Fruit fly (Drosophila melanogaster): ENCODE data around the gene Scsalpha1.
A peak's percentile ranks its signal among the peaks of the same experiment; 100 is the strongest.

Scsalpha1 gene

DNA sequence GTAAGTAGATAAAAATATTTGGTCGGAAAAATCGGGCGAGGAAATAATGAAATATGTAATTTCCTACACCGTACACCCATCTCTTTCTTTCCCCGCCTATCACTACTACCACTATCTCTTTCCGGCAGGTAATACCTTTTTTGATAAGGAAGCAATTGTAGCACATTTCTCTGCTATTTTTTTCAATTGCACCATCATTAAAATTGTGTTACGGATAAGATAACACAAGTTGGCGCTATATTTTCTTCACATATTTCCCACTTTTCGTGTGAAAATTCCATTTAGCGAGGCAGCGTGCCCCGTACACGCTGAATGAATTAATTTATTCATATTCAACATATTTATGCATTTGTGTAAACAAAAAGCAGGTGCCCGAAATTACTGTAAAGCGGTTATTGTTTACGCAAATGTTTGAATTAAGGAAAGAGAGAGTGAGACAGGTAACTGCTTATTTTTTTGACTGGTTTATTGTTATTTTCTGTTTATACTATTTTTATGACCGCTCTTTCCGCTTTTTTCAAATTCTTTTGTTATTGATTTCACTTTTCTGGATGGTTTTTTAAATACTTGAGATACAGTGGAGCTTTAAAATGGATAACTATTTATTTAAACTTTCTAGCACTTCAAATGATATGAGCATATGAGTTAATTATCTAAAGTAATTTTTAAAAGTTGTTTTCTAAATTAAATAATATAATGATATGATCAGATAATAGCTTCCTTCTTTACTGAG is 27.5 kb upstream of the Scsalpha1 start (continued):
- TF ChIP-seq dmrt99B (tag; optimal IDR thresholded peaks at IDR 0.05) (peak; percentile 66), sisA (GFP tag; IDR thresholded peaks at IDR 0.05) (peak; percentile 65; the same call in 1 of the 2 replicates), CG6765 (GFP tag; optimal IDR thresholded peaks at IDR 0.05) (no peak), CG30403 (GFP tag; optimal IDR thresholded peaks at IDR 0.05) (peak; percentile 53), CG14014 (GFP tag; IDR thresholded peaks at IDR 0.05) (peak; percentile 53; the same call in 1 of the 2 replicates), CG11695 (GFP tag; IDR thresholded peaks at IDR 0.05) (peak; percentile 52; the same call in 2 of the 3 replicates), CHES-1-like (GFP tag; optimal IDR thresholded peaks at IDR 0.05) (no peak), fd96Cb (tag; optimal IDR thresholded peaks at IDR 0.05) (peak; percentile 4), gsb-n (tag; optimal IDR thresholded peaks at IDR 0.05) (peak; percentile 63), usp (GFP tag; optimal IDR thresholded peaks at IDR 0.05) (no peak), repo (GFP tag; optimal IDR thresholded peaks at IDR 0.05) (no peak), ranshi (GFP tag; IDR thresholded peaks at IDR 0.05) (peak; percentile 46; the same call in 1 of the 2 replicates), run (tag; optimal IDR thresholded peaks at IDR 0.05) (no peak), CG12659 (GFP tag; optimal IDR thresholded peaks at IDR 0.05) (peak; percentile 43), esg (GFP tag; conservative IDR thresholded peaks at IDR 0.05) (peak; percentile 65), ttk (GFP tag; IDR thresholded peaks at IDR 0.05) (peak; percentile 54), GATAe (GFP tag; conservative IDR thresholded peaks at IDR 0.05) (peak; percentile 65), CG12104 (GFP tag; optimal IDR thresholded peaks at IDR 0.05) (peak; percentile 26), bcd (GFP tag; optimal IDR thresholded peaks at IDR 0.05) (no peak), lola (GFP tag; optimal IDR thresholded peaks at IDR 0.05) (peak in 1 of 3 experiments; percentile 31), Sox100B (GFP tag; optimal IDR thresholded peaks at IDR 0.05) (peak; percentile 39), croc (GFP tag; conservative IDR thresholded peaks at IDR 0.05) (no peak; the same call in 2 of the 3 replicates), Atf6 (GFP tag; IDR thresholded peaks at IDR 0.05) (peak; percentile 49), Sox102F (GFP tag; optimal IDR thresholded peaks at IDR 0.05) (peak; percentile 84), Nf-YA (GFP tag; IDR thresholded peaks at IDR 0.05) (peak; percentile 50; the same call in 1 of the 2 replicates), Xbp1 (GFP tag; optimal IDR thresholded peaks at IDR 0.05) (peak; percentile 51), CG5953 (GFP tag; IDR thresholded peaks at IDR 0.05) (0 out of 2 replicates have a peak, but pooled peaks have one; percentile 5), B-H2 (GFP tag; optimal IDR thresholded peaks at IDR 0.05) (no peak), CG3407 (GFP tag; optimal IDR thresholded peaks at IDR 0.05) (peak; percentile 19), CG17359 (tag; optimal IDR thresholded peaks at IDR 0.05) (peak; percentile 59), B-H1 (GFP tag; IDR thresholded peaks at IDR 0.05) (no peak), cg (GFP tag; optimal IDR thresholded peaks at IDR 0.05) (no peak), CG10209 (GFP tag; optimal IDR thresholded peaks at IDR 0.05) (peak; percentile 38), ken (GFP tag; IDR thresholded peaks at IDR 0.05) (no peak; the same call in 2 of the 3 replicates), CG15269 (tag; optimal IDR thresholded peaks at IDR 0.05) (peak; percentile 61), lab (GFP tag; optimal IDR thresholded peaks at IDR 0.05) (peak; percentile 13), Xrp1 (GFP tag; IDR thresholded peaks at IDR 0.05) (peak; percentile 72), Hmr (GFP tag; optimal IDR thresholded peaks at IDR 0.05) (peak; percentile 16), bigmax (GFP tag; optimal IDR thresholded peaks at IDR 0.05) (no peak), D19A (tag; optimal IDR thresholded peaks at IDR 0.05) (peak; percentile 48), stc (GFP tag; IDR thresholded peaks at IDR 0.05) (peak; percentile 64; the same call in 1 of the 2 replicates), CG8944 (GFP tag; optimal IDR thresholded peaks at IDR 0.05) (no peak), MBD-R2 (GFP tag; IDR thresholded peaks at IDR 0.05) (peak; percentile 21; the same call in 1 of the 2 replicates), NK7.1 (GFP tag; optimal IDR thresholded peaks at IDR 0.05) (no peak), Hr51 (GFP tag; optimal IDR thresholded peaks at IDR 0.05) (peak in 1 of 2 experiments; percentile 73), Ssrp (tag; optimal IDR thresholded peaks at IDR 0.05) (peak; percentile 60), oc (tag; optimal IDR thresholded peaks at IDR 0.05) (peak; percentile 57), phol (tag; optimal IDR thresholded peaks at IDR 0.05) (peak; percentile 48)

Data from whole organism, embryonic.